Fruit fly (Drosophila melanogaster) whole organism, embryonic: ENCODE data around the gene CG31627.

Experiments
- Ada2b ChIP-seq: fragments of 200-800 bp; sonication (Bioruptor generic); IDR thresholded peaks from 2 replicates; pipeline ENCODE4 v1.3.6; 2022; ENCODE audit warnings: missing biosample characterization, missing genetic modification characterization
- Adf1 ChIP-seq: fragments of 200-800 bp; sonication (Bioruptor generic); IDR thresholded peaks from 2 replicates; pipeline ENCODE4 v1.3.6; 2022; ENCODE audit warnings: missing biosample characterization, missing genetic modification characterization
- CG1024 ChIP-seq: fragments of 200-800 bp; sonication (Bioruptor generic); IDR thresholded peaks from 2 replicates; pipeline ENCODE4 v1.3.6; 2022; ENCODE audit warnings: missing biosample characterization, missing genetic modification characterization
- CG10979 ChIP-seq: fragments of 200-800 bp; sonication (Bioruptor generic); optimal IDR thresholded peaks from 2 replicates; lab custom pipeline; 2018; ENCODE audit warnings: missing biosample characterization, mild to moderate bottlenecking, missing genetic modification characterization, moderate library complexity
- CG11504 ChIP-seq: fragments of 200-800 bp; sonication (Bioruptor generic); optimal IDR thresholded peaks from 3 replicates; lab custom pipeline; 2019; ENCODE audit warnings: missing biosample characterization, mild to moderate bottlenecking, missing genetic modification characterization, moderate library complexity
- CG11560 ChIP-seq: fragments of 200-800 bp; sonication (Bioruptor generic); IDR thresholded peaks from 3 replicates; pipeline ENCODE4 v1.3.6; 2022; ENCODE audit warnings: missing biosample characterization, missing genetic modification characterization
- CG13894 ChIP-seq: fragments of 200-800 bp; sonication (Bioruptor generic); optimal IDR thresholded peaks from 3 replicates; lab custom pipeline; 2018; ENCODE audit warnings: missing biosample characterization, mild to moderate bottlenecking, missing genetic modification characterization, moderate library complexity
- CG17361 ChIP-seq: fragments of 200-800 bp; sonication (Bioruptor generic); IDR thresholded peaks from 3 replicates; pipeline ENCODE4 v1.3.6; 2022; ENCODE audit warnings: missing biosample characterization, missing genetic modification characterization
- CG1832 ChIP-seq: fragments of 200-800 bp; sonication (Bioruptor generic); optimal IDR thresholded peaks from 2 replicates; lab custom pipeline; 2017; ENCODE audit warnings: missing biosample characterization, mild to moderate bottlenecking, missing genetic modification characterization, inconsistent platforms
- CG18599 ChIP-seq: fragments of 200-800 bp; sonication (Bioruptor generic); optimal IDR thresholded peaks from 3 replicates; lab custom pipeline; 2017; ENCODE audit warnings: missing biosample characterization, missing genetic modification characterization, mild to moderate bottlenecking, moderate library complexity, missing genetic modification reagents
- CG2678 ChIP-seq: fragments of 200-800 bp; sonication (Bioruptor generic); optimal IDR thresholded peaks from 3 replicates; lab custom pipeline; 2019; ENCODE audit warnings: missing biosample characterization, mild to moderate bottlenecking, missing genetic modification characterization, moderate library complexity
- CG30403 ChIP-seq: fragments of 200-800 bp; sonication (Bioruptor generic); optimal IDR thresholded peaks from 3 replicates; lab custom pipeline; 2016; ENCODE audit warnings: missing biosample characterization, missing genetic modification characterization
- CG31441 ChIP-seq: fragments of 200-800 bp; sonication (Bioruptor generic); IDR thresholded peaks from 2 replicates; pipeline ENCODE4 v1.3.6; 2022; ENCODE audit warnings: missing biosample characterization, missing genetic modification characterization
- CG42726 ChIP-seq: fragments of 200-800 bp; sonication (Bioruptor generic); IDR thresholded peaks from 2 replicates; pipeline ENCODE4 v1.3.6; 2022; ENCODE audit warnings: missing biosample characterization, missing genetic modification characterization; ENCODE audit not compliant: partially characterized antibody
- CG7556 ChIP-seq: fragments of 200-800 bp; sonication (Bioruptor generic); optimal IDR thresholded peaks from 2 replicates; lab custom pipeline; 2017; ENCODE audit warnings: missing biosample characterization, mild to moderate bottlenecking, missing genetic modification characterization
- CG7745 ChIP-seq: fragments of 200-800 bp; sonication (Bioruptor generic); optimal IDR thresholded peaks from 2 replicates; lab custom pipeline; 2018; ENCODE audit warnings: missing biosample characterization, mild to moderate bottlenecking, missing genetic modification characterization, moderate library complexity
- CG7839 ChIP-seq: fragments of 200-800 bp; sonication (Bioruptor generic); optimal IDR thresholded peaks from 3 replicates; lab custom pipeline; 2018; ENCODE audit warnings: missing biosample characterization, mild to moderate bottlenecking, missing genetic modification characterization, moderate library complexity
- CG9215 ChIP-seq: fragments of 200-800 bp; sonication (Bioruptor generic); IDR thresholded peaks from 2 replicates; pipeline ENCODE4 v1.3.6; 2022; ENCODE audit warnings: missing biosample characterization, missing genetic modification characterization
- D19A ChIP-seq: fragments of 200-800 bp; optimal IDR thresholded peaks from 3 replicates; lab custom pipeline; 2019; ENCODE audit warnings: missing biosample characterization, mild to moderate bottlenecking, missing genetic modification characterization, moderate library complexity
- Dp ChIP-seq: fragments of 200-800 bp; sonication (Bioruptor generic); optimal IDR thresholded peaks from 2 replicates; lab custom pipeline; 2018; ENCODE audit warnings: missing biosample characterization, mild to moderate bottlenecking, missing genetic modification characterization, moderate library complexity
- E2f1 ChIP-seq: fragments of 200-800 bp; sonication (Bioruptor generic); IDR thresholded peaks from 2 replicates; pipeline ENCODE4 v1.3.6; 2022; ENCODE audit warnings: missing biosample characterization, missing genetic modification characterization
- Fer1 ChIP-seq: fragments of 200-800 bp; sonication (Bioruptor generic); optimal IDR thresholded peaks from 2 replicates; lab custom pipeline; 2017; ENCODE audit warnings: missing biosample characterization, mild to moderate bottlenecking, missing genetic modification characterization
- Hmr ChIP-seq: fragments of 200-800 bp; sonication (Bioruptor generic); optimal IDR thresholded peaks from 3 replicates; lab custom pipeline; 2017; ENCODE audit warnings: mild to moderate bottlenecking, missing biosample characterization, missing genetic modification reagents, missing genetic modification characterization
- Hmx ChIP-seq: fragments of 200-800 bp; sonication (Bioruptor generic); optimal IDR thresholded peaks from 2 replicates; lab custom pipeline; 2016; ENCODE audit warnings: missing biosample characterization, missing genetic modification characterization
- Hr51 ChIP-seq, 2 experiments: fragments of 200-800 bp; sonication (Bioruptor generic); optimal IDR thresholded peaks; 2 replicates in 1 of 2; 3 replicates in 1 of 2; lab custom pipeline; 2016 to 2018; ENCODE audit warnings: missing biosample characterization in 2 of 2, missing genetic modification characterization in 2 of 2, mild to moderate bottlenecking in 1 of 2, moderate library complexity in 1 of 2
- Mrtf ChIP-seq: fragments of 200-800 bp; sonication (Bioruptor generic); IDR thresholded peaks from 3 replicates; pipeline ENCODE4 v1.3.6; 2022; ENCODE audit warnings: missing biosample characterization, missing genetic modification characterization
- NFAT ChIP-seq: fragments of 200-800 bp; sonication (Bioruptor generic); IDR thresholded peaks from 2 replicates; pipeline ENCODE4 v1.3.6; 2022; ENCODE audit warnings: missing biosample characterization, missing genetic modification characterization
- Oli ChIP-seq: fragments of 200-800 bp; sonication (Bioruptor generic); optimal IDR thresholded peaks from 2 replicates; lab custom pipeline; 2018; ENCODE audit warnings: missing biosample characterization, mild to moderate bottlenecking, missing genetic modification characterization, moderate library complexity
- Pdp1 ChIP-seq, 2 experiments: fragments of 200-800 bp; sonication (Bioruptor generic); optimal IDR thresholded peaks; 3 replicates each; lab custom pipeline; 2016; ENCODE audit warnings: missing biosample characterization in 2 of 2, missing genetic modification characterization in 2 of 2, mild to moderate bottlenecking in 1 of 2, moderate library complexity in 1 of 2
- Ptx1 ChIP-seq: fragments of 200-800 bp; sonication (Bioruptor generic); IDR thresholded peaks from 2 replicates; pipeline ENCODE4 v1.3.6; 2022; ENCODE audit warnings: missing biosample characterization, missing genetic modification characterization
- bigmax ChIP-seq: fragments of 200-800 bp; sonication (Bioruptor generic); optimal IDR thresholded peaks from 2 replicates; lab custom pipeline; 2018; ENCODE audit warnings: missing biosample characterization, mild to moderate bottlenecking, missing genetic modification characterization
- chif ChIP-seq, 2 experiments: fragments of 200-800 bp; sonication (Bioruptor generic); optimal IDR thresholded peaks; 3 replicates each; lab custom pipeline; 2016; ENCODE audit warnings: missing biosample characterization in 2 of 2, missing genetic modification characterization in 2 of 2
- dysf ChIP-seq: fragments of 200-800 bp; sonication (Bioruptor generic); IDR thresholded peaks from 3 replicates; pipeline ENCODE4 v1.3.6; 2022; ENCODE audit warnings: missing biosample characterization, missing genetic modification characterization
- ftz-f1 ChIP-seq: fragments of 200-800 bp; sonication (Bioruptor generic); optimal IDR thresholded peaks from 2 replicates; lab custom pipeline; 2016; ENCODE audit warnings: missing biosample characterization, missing genetic modification characterization
- gem ChIP-seq: fragments of 200-800 bp; sonication (Bioruptor generic); optimal IDR thresholded peaks from 2 replicates; lab custom pipeline; 2019; ENCODE audit warnings: missing biosample characterization, mild to moderate bottlenecking, missing genetic modification characterization, moderate library complexity
- her ChIP-seq: fragments of 200-800 bp; sonication (Bioruptor generic); optimal IDR thresholded peaks from 2 replicates; lab custom pipeline; 2016; ENCODE audit warnings: missing biosample characterization, missing genetic modification characterization
- ind ChIP-seq: fragments of 200-800 bp; sonication (Bioruptor generic); optimal IDR thresholded peaks from 3 replicates; lab custom pipeline; 2016; ENCODE audit warnings: missing biosample characterization, missing genetic modification characterization
- lab ChIP-seq: fragments of 200-800 bp; sonication (Bioruptor generic); optimal IDR thresholded peaks from 3 replicates; lab custom pipeline; 2017; ENCODE audit warnings: missing biosample characterization, missing genetic modification characterization, mild to moderate bottlenecking, moderate library complexity, missing genetic modification reagents
- lilli ChIP-seq: fragments of 200-800 bp; sonication (Bioruptor generic); optimal IDR thresholded peaks from 3 replicates; lab custom pipeline; 2016; ENCODE audit warnings: missing biosample characterization, missing genetic modification characterization
- lola ChIP-seq, 3 experiments: fragments of >200 bp in 2 of 3; fragments of 200-800 bp in 1 of 3; sonication (Bioruptor generic) in 1 of 3; optimal IDR thresholded peaks; 2 replicates each; lab custom pipeline; 2017 to 2019; ENCODE audit warnings: missing biosample characterization in 3 of 3, missing genetic modification characterization in 3 of 3, mild to moderate bottlenecking in 1 of 3, moderate library complexity in 1 of 3
- nmo ChIP-seq: fragments of 200-800 bp; sonication (Bioruptor generic); optimal IDR thresholded peaks from 2 replicates; lab custom pipeline; 2018; ENCODE audit warnings: missing biosample characterization, mild to moderate bottlenecking, missing genetic modification characterization, moderate library complexity
- phol ChIP-seq: fragments of 200-800 bp; sonication (Bioruptor generic); optimal IDR thresholded peaks from 3 replicates; lab custom pipeline; 2018; ENCODE audit warnings: missing biosample characterization, mild to moderate bottlenecking, missing genetic modification characterization, moderate library complexity
- ranshi ChIP-seq: fragments of 200-800 bp; sonication (Bioruptor generic); IDR thresholded peaks from 2 replicates; pipeline ENCODE4 v1.3.6; 2022; ENCODE audit warnings: missing biosample characterization, missing genetic modification characterization
- slou ChIP-seq: fragments of 200-800 bp; sonication (Bioruptor generic); optimal IDR thresholded peaks from 3 replicates; lab custom pipeline; 2016; ENCODE audit warnings: missing biosample characterization, missing genetic modification characterization
- tio ChIP-seq: fragments of 200-800 bp; sonication (Bioruptor generic); optimal IDR thresholded peaks from 2 replicates; lab custom pipeline; 2017; ENCODE audit warnings: missing biosample characterization, missing genetic modification characterization, inconsistent platforms
- tll ChIP-seq, 2 experiments: fragments of 200-800 bp in 1 of 2; fragments of >200 bp in 1 of 2; sonication (Bioruptor generic) in 1 of 2; optimal IDR thresholded peaks; 2 replicates each; lab custom pipeline; 2017 to 2019; ENCODE audit warnings: missing biosample characterization in 2 of 2, missing genetic modification characterization in 2 of 2, mild to moderate bottlenecking in 1 of 2, moderate library complexity in 1 of 2
- unpg ChIP-seq: fragments of 200-800 bp; sonication (Bioruptor generic); optimal IDR thresholded peaks from 3 replicates; lab custom pipeline; 2018; ENCODE audit warnings: missing biosample characterization, mild to moderate bottlenecking, missing genetic modification characterization, moderate library complexity
- usp ChIP-seq: fragments of >200 bp; optimal IDR thresholded peaks from 2 replicates; lab custom pipeline; 2017; ENCODE audit warnings: missing biosample characterization, missing genetic modification characterization
- vnd ChIP-seq: fragments of 200-800 bp; sonication (Bioruptor generic); IDR thresholded peaks from 3 replicates; pipeline ENCODE4 v1.3.6; 2022; ENCODE audit warnings: missing biosample characterization, missing genetic modification characterization; ENCODE audit not compliant: partially characterized antibody

The CG31627 gene

DNA sequence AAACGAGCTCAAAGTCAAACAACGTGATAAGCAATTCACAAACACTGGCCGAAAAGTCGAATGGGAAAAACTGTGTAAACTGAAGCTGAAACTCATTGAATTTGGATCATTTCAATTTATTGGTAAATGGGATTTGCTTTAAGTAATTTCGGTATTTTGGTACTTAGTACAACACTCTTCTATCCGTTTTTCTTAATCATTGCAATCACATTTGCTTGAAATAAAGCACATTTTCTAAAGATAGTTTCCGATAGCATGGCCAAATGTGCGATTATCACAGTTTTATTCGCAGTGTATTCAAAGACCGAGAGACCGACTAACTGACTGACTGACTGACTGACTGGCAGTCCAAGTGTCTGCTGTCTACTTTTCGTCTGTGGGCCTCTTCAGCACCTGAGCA, 23.5 kb downstream of the CG31627 start:
- TF ChIP-seq usp (GFP tag; lab: Kevin White, UChicago) (no peak), gem (tag; lab: Kevin White, UChicago) (peak; percentile 48), ranshi (GFP tag; lab: Robert Waterston, UW) (no peak), Dp (GFP tag; lab: Kevin White, UChicago) (no peak), lola (GFP tag; optimal IDR thresholded peaks at IDR 0.05; lab: Kevin White, UChicago) (peak in 1 of 3 experiments; percentile 3), CG7839 (tag; lab: Kevin White, UChicago) (peak; percentile 23), Mrtf (GFP tag; lab: Robert Waterston, UW) (no peak), Oli (peak; percentile 17), CG7556 (GFP tag; lab: Kevin White, UChicago) (peak; percentile 11), Hmr (GFP tag; lab: Kevin White, UChicago) (peak; percentile 34), nmo (peak; percentile 20), tll (GFP tag; optimal IDR thresholded peaks at IDR 0.05; lab: Kevin White, UChicago) (no peak), slou (GFP tag; lab: Kevin White, UChicago) (no peak), Ptx1 (GFP tag; lab: Robert Waterston, UW) (0 out of 2 replicates have a peak, but pooled peaks have one; percentile 15), her (GFP tag; lab: Kevin White, UChicago) (no peak), CG11504 (tag; lab: Kevin White, UChicago) (peak; percentile 47), phol (peak; percentile 22), CG30403 (GFP tag; lab: Kevin White, UChicago) (peak; percentile 18), lab (peak; percentile 10), vnd (GFP tag; lab: Robert Waterston, UW) (no peak), CG1832 (no peak), CG7745 (tag; lab: Kevin White, UChicago) (no peak), CG17361 (0 out of 3 replicates have a peak, but pooled peaks have one; percentile 32), dysf (GFP tag; lab: Robert Waterston, UW) (peak; percentile 14; the same call in 1 of the 3 replicates), ftz-f1 (GFP tag; lab: Kevin White, UChicago) (no peak), E2f1 (GFP tag; lab: Robert Waterston, UW) (no peak), Hr51 (GFP tag; optimal IDR thresholded peaks at IDR 0.05; lab: Kevin White, UChicago) (peak in 1 of 2 experiments; percentile 3), CG10979 (tag; lab: Kevin White, UChicago) (peak; percentile 1), bigmax (no peak), ind (peak; percentile 14), Fer1 (peak; percentile 10), CG31441 (GFP tag; lab: Robert Waterston, UW) (0 out of 2 replicates have a peak, but pooled peaks have one; percentile 33), CG2678 (tag; lab: Kevin White, UChicago) (peak; percentile 56), Ada2b (GFP tag; lab: Robert Waterston, UW) (no peak), CG1024 (no peak), Hmx (no peak), chif (GFP tag; optimal IDR thresholded peaks at IDR 0.05; lab: Kevin White, UChicago) (no peak), unpg (GFP tag; lab: Kevin White, UChicago) (peak; percentile 1), tio (no peak), Pdp1 (GFP tag; optimal IDR thresholded peaks at IDR 0.05; lab: Kevin White, UChicago) (peak in 1 of 2 experiments; percentile 7), CG13894 (no peak), NFAT (no peak), lilli (GFP tag; lab: Kevin White, UChicago) (peak; percentile 1), CG9215 (no peak), Adf1 (GFP tag; lab: Robert Waterston, UW) (no peak), CG11560 (no peak), CG18599 (GFP tag; lab: Kevin White, UChicago) (peak; percentile 45), D19A (peak; percentile 9), CG42726 (GFP tag; lab: Robert Waterston, UW) (no peak)
